Worm (Caenorhabditis elegans) whole organism, young adult: ENCODE results near the gene smc-6.

Source experiments
- B0336.3 ChIP-seq: fragments of 200-800 bp; sonication (Bioruptor generic); IDR thresholded peaks from 2 replicates; pipeline ENCODE4 v1.3.6; 2022; ENCODE audit warnings: missing genetic modification characterization, missing compliant biosample characterization
- C06A6.2 ChIP-seq: fragments of 200-800 bp; sonication (Bioruptor generic); conservative IDR thresholded peaks from 2 replicates; pipeline ENCODE4 v1.3.6; 2022; ENCODE audit warnings: missing genetic modification characterization, missing compliant biosample characterization
- F23B12.7 ChIP-seq: sonication (generic microtip); optimal IDR thresholded peaks from 2 replicates; lab custom pipeline; 2017; ENCODE audit warnings: missing genetic modification characterization, mild to moderate bottlenecking, missing compliant biosample characterization, antibody characterized with exemption, moderate library complexity; ENCODE audit not compliant: insufficient read depth
- F33H1.4 ChIP-seq: fragments of 200-800 bp; sonication (Bioruptor generic); IDR thresholded peaks from 2 replicates; pipeline ENCODE4 v1.3.6; 2022; ENCODE audit warnings: missing genetic modification reagents, missing genetic modification characterization, missing compliant biosample characterization
- Y79H2A.3 ChIP-seq: fragments of 200-800 bp; sonication (Bioruptor generic); conservative IDR thresholded peaks from 2 replicates; pipeline ENCODE4 v1.3.6; 2022; ENCODE audit warnings: missing genetic modification reagents, missing genetic modification characterization, missing compliant biosample characterization
- ZK185.1 ChIP-seq: sonication (generic microtip); optimal IDR thresholded peaks from 2 replicates; lab custom pipeline; 2016; ENCODE audit warnings: mild to moderate bottlenecking, missing genetic modification characterization, missing compliant biosample characterization; ENCODE audit not compliant: poor library complexity, severe bottlenecking
- akir-1 ChIP-seq: fragments of 200-800 bp; sonication (Bioruptor generic); optimal IDR thresholded peaks from 2 replicates; lab custom pipeline; 2018; ENCODE audit warnings: mild to moderate bottlenecking, missing genetic modification characterization, moderate library complexity, missing compliant biosample characterization
- aptf-3 ChIP-seq: fragments of 200-800 bp; sonication (Bioruptor generic); IDR thresholded peaks from 2 replicates; pipeline ENCODE4 v1.3.6; 2022; ENCODE audit warnings: missing genetic modification characterization, missing compliant biosample characterization
- attf-3 ChIP-seq: fragments of 200-800 bp; sonication (Bioruptor generic); conservative IDR thresholded peaks from 2 replicates; pipeline ENCODE4 v1.3.6; 2022; ENCODE audit warnings: missing genetic modification reagents, missing genetic modification characterization, missing compliant biosample characterization
- bed-1 ChIP-seq: fragments of 200-800 bp; sonication (Bioruptor generic); IDR thresholded peaks from 2 replicates; pipeline ENCODE4 v1.3.6; 2022; ENCODE audit warnings: missing genetic modification reagents, missing genetic modification characterization, missing compliant biosample characterization
- bed-2 ChIP-seq: fragments of 200-800 bp; sonication (Bioruptor generic); IDR thresholded peaks from 2 replicates; pipeline ENCODE4 v1.3.6; 2022; ENCODE audit warnings: missing genetic modification reagents, missing genetic modification characterization, missing compliant biosample characterization
- ccch-3 ChIP-seq: fragments of 200-800 bp; sonication (Bioruptor generic); optimal IDR thresholded peaks from 2 replicates; lab custom pipeline; 2018; ENCODE audit warnings: mild to moderate bottlenecking, missing genetic modification characterization, missing compliant biosample characterization
- cebp-2 ChIP-seq: fragments of 200-800 bp; sonication (Bioruptor generic); IDR thresholded peaks from 2 replicates; pipeline ENCODE4 v1.3.6; 2022; ENCODE audit warnings: missing genetic modification characterization, missing compliant biosample characterization
- ceh-100 ChIP-seq: fragments of 200-800 bp; sonication (Bioruptor generic); IDR thresholded peaks from 2 replicates; pipeline ENCODE4 v1.3.6; 2022; ENCODE audit warnings: missing genetic modification reagents, missing genetic modification characterization, missing compliant biosample characterization
- ceh-58 ChIP-seq: fragments of 200-800 bp; sonication (Bioruptor generic); IDR thresholded peaks from 2 replicates; pipeline ENCODE4 v1.3.6; 2022; ENCODE audit warnings: missing genetic modification characterization, missing compliant biosample characterization
- ceh-79 ChIP-seq: sonication (generic microtip); optimal IDR thresholded peaks from 2 replicates; lab custom pipeline; 2017; ENCODE audit warnings: mild to moderate bottlenecking, missing genetic modification characterization, missing compliant biosample characterization
- dpff-1 ChIP-seq: sonication (generic microtip); optimal IDR thresholded peaks from 2 replicates; lab custom pipeline; 2017; ENCODE audit warnings: mild to moderate bottlenecking, missing genetic modification characterization, missing compliant biosample characterization
- egl-18 ChIP-seq: fragments of 200-800 bp; sonication (Bioruptor generic); IDR thresholded peaks from 2 replicates; pipeline ENCODE4 v1.3.6; 2022; ENCODE audit warnings: missing genetic modification reagents, missing genetic modification characterization, missing compliant biosample characterization
- ets-4 ChIP-seq: fragments of 200-800 bp; sonication (Bioruptor generic); optimal IDR thresholded peaks from 2 replicates; lab custom pipeline; 2018; ENCODE audit warnings: mild to moderate bottlenecking, missing genetic modification characterization, missing compliant biosample characterization
- gei-17 ChIP-seq: fragments of 200-800 bp; sonication (Bioruptor generic); optimal IDR thresholded peaks from 2 replicates; lab custom pipeline; 2018; ENCODE audit warnings: mild to moderate bottlenecking, missing genetic modification characterization, missing compliant biosample characterization
- hlh-12 ChIP-seq: sonication (generic microtip); optimal IDR thresholded peaks from 2 replicates; lab custom pipeline; 2016; ENCODE audit warnings: missing genetic modification characterization, missing compliant biosample characterization
- hlh-26 ChIP-seq: fragments of 200-800 bp; sonication (Bioruptor generic); conservative IDR thresholded peaks from 2 replicates; pipeline ENCODE4 v1.3.6; 2022; ENCODE audit warnings: missing genetic modification reagents, missing genetic modification characterization, missing compliant biosample characterization
- hsf-1 ChIP-seq: fragments of 200-800 bp; sonication (Bioruptor generic); IDR thresholded peaks from 2 replicates; pipeline ENCODE4 v1.3.6; 2022; ENCODE audit warnings: missing genetic modification reagents, missing genetic modification characterization, missing compliant biosample characterization
- lag-1 ChIP-seq: fragments of 200-800 bp; sonication (Bioruptor generic); IDR thresholded peaks from 2 replicates; pipeline ENCODE4 v1.3.6; 2022; ENCODE audit warnings: missing genetic modification reagents, missing genetic modification characterization, missing compliant biosample characterization
- let-607 ChIP-seq, 2 experiments: fragments of 200-800 bp in 1 of 2; sonication (Bioruptor generic) in 1 of 2; sonication (generic microtip) in 1 of 2; optimal IDR thresholded peaks; 2 replicates each; lab custom pipeline; 2016 to 2018; ENCODE audit warnings: mild to moderate bottlenecking in 2 of 2, missing compliant biosample characterization in 2 of 2, missing genetic modification characterization in 2 of 2, moderate library complexity in 2 of 2, missing genotype in 1 of 2
- lin-40 ChIP-seq: sonication (generic microtip); optimal IDR thresholded peaks from 2 replicates; lab custom pipeline; 2016; ENCODE audit warnings: missing genetic modification characterization, mild to moderate bottlenecking, missing compliant biosample characterization, missing genotype, missing genetic modification reagents
- madf-6 ChIP-seq: fragments of 200-800 bp; sonication (Bioruptor generic); IDR thresholded peaks from 2 replicates; pipeline ENCODE4 v1.3.6; 2022; ENCODE audit warnings: missing genetic modification reagents, missing genetic modification characterization, missing compliant biosample characterization
- madf-8 ChIP-seq: fragments of 200-800 bp; sonication (Bioruptor generic); conservative IDR thresholded peaks from 2 replicates; pipeline ENCODE4 v1.3.6; 2022; ENCODE audit warnings: missing genetic modification reagents, missing genetic modification characterization, missing compliant biosample characterization
- mcd-1 ChIP-seq: fragments of 200-800 bp; sonication (Bioruptor generic); IDR thresholded peaks from 2 replicates; pipeline ENCODE4 v1.3.6; 2022; ENCODE audit warnings: missing genetic modification reagents, missing genetic modification characterization, missing compliant biosample characterization
- mel-28 ChIP-seq: sonication (generic microtip); optimal IDR thresholded peaks from 2 replicates; lab custom pipeline; 2016; ENCODE audit warnings: borderline replicate concordance, mild to moderate bottlenecking, missing genetic modification characterization, missing compliant biosample characterization
- mes-4 ChIP-seq: sonication (generic microtip); optimal IDR thresholded peaks from 2 replicates; lab custom pipeline; 2016; ENCODE audit warnings: missing genotype, missing genetic modification characterization, missing compliant biosample characterization
- mxl-1 ChIP-seq: sonication (generic microtip); optimal IDR thresholded peaks from 2 replicates; lab custom pipeline; 2016; ENCODE audit warnings: missing genetic modification characterization, missing compliant biosample characterization
- nhr-27 ChIP-seq: fragments of 200-800 bp; sonication (Bioruptor generic); optimal IDR thresholded peaks from 2 replicates; lab custom pipeline; 2018; ENCODE audit warnings: mild to moderate bottlenecking, missing genetic modification characterization, moderate library complexity, missing compliant biosample characterization
- nhr-90 ChIP-seq: sonication (generic microtip); optimal IDR thresholded peaks from 2 replicates; lab custom pipeline; 2016; ENCODE audit warnings: missing genotype, mild to moderate bottlenecking, missing genetic modification characterization, missing compliant biosample characterization
- pbrm-1 ChIP-seq: fragments of 200-800 bp; sonication (Bioruptor generic); IDR thresholded peaks from 2 replicates; pipeline ENCODE4 v1.3.6; 2022; ENCODE audit warnings: missing genetic modification reagents, missing genetic modification characterization, missing compliant biosample characterization
- pha-4 ChIP-seq: fragments of 150-350 bp; sonication (generic microtip); optimal IDR thresholded peaks from 2 replicates; lab custom pipeline; 2014; ENCODE audit warnings: missing biosample characterization, missing genetic modification reagents, missing genetic modification characterization
- rcor-1 ChIP-seq: fragments of 200-800 bp; sonication (Bioruptor generic); IDR thresholded peaks from 2 replicates; pipeline ENCODE4 v1.3.6; 2022; ENCODE audit warnings: missing genetic modification reagents, missing genetic modification characterization, missing compliant biosample characterization
- rpc-1 ChIP-seq, 2 experiments: fragments of 150-350 bp in 1 of 2; sonication (generic microtip) in 1 of 2; optimal IDR thresholded peaks; 2 replicates each; lab custom pipeline; 2014 to 2018; ENCODE audit warnings: missing biosample characterization in 1 of 2, missing genetic modification characterization in 1 of 2, missing genetic modification reagents in 1 of 2, missing genotype in 1 of 2
- snpc-4 ChIP-seq, 5 experiments: fragments of 150-350 bp in 1 of 5; sonication (generic microtip) in 4 of 5; optimal IDR thresholded peaks; 2 replicates each; lab custom pipeline; 2014 to 2018; ENCODE audit warnings: missing genetic modification characterization in 5 of 5, missing biosample characterization in 3 of 5, antibody characterized with exemption in 2 of 5, mild to moderate bottlenecking in 2 of 5, missing compliant biosample characterization in 2 of 5, missing genotype in 2 of 5, moderate library complexity in 2 of 5, missing genetic modification reagents in 1 of 5
- sptf-2 ChIP-seq: fragments of 200-800 bp; sonication (Bioruptor generic); optimal IDR thresholded peaks from 2 replicates; lab custom pipeline; 2018; ENCODE audit warnings: mild to moderate bottlenecking, missing genetic modification characterization, missing compliant biosample characterization
- xnd-1 ChIP-seq: sonication (generic microtip); optimal IDR thresholded peaks from 2 replicates; lab custom pipeline; 2016; ENCODE audit warnings: missing genotype, missing genetic modification reagents, missing genetic modification characterization, missing compliant biosample characterization
- zfh-2 ChIP-seq: fragments of 200-800 bp; sonication (Bioruptor generic); conservative IDR thresholded peaks from 2 replicates; pipeline ENCODE4 v1.3.6; 2022; ENCODE audit warnings: missing genetic modification reagents, missing genetic modification characterization, missing compliant biosample characterization
- ztf-18 ChIP-seq: sonication (generic microtip); optimal IDR thresholded peaks from 2 replicates; lab custom pipeline; 2016; ENCODE audit warnings: missing genotype, mild to moderate bottlenecking, missing genetic modification characterization, missing compliant biosample characterization
- ztf-25 ChIP-seq: fragments of 200-800 bp; sonication (Bioruptor generic); IDR thresholded peaks from 2 replicates; pipeline ENCODE4 v1.3.6; 2022; ENCODE audit warnings: missing genetic modification reagents, missing genetic modification characterization, missing compliant biosample characterization
- ztf-26 ChIP-seq: sonication (generic microtip); optimal IDR thresholded peaks from 2 replicates; lab custom pipeline; 2017; ENCODE audit warnings: missing genetic modification characterization, missing compliant biosample characterization
- ztf-28 ChIP-seq: fragments of 200-800 bp; sonication (Bioruptor generic); IDR thresholded peaks from 2 replicates; pipeline ENCODE4 v1.3.6; 2022; ENCODE audit warnings: missing genetic modification reagents, missing genetic modification characterization, missing compliant biosample characterization
- ztf-6 ChIP-seq: fragments of 200-800 bp; sonication (Bioruptor generic); IDR thresholded peaks from 2 replicates; pipeline ENCODE4 v1.3.6; 2022; ENCODE audit warnings: missing genetic modification reagents, missing genetic modification characterization, missing compliant biosample characterization

smc-6 gene

ce11 chrII:11547254-11547687, 31.2 kb upstream of the smc-6 start, which contains the start of gene F54D5.7 (continued):
- TF ChIP-seq rpc-1 (optimal IDR thresholded peaks at IDR 0.05; lab: Kevin White, UChicago) (no peak), rpc-1 (tag; optimal IDR thresholded peaks at IDR 0.05; lab: Kevin White, UChicago) (no peak), let-607 (tag; optimal IDR thresholded peaks at IDR 0.05; lab: Kevin White, UChicago) (peak in 1 of 2 experiments; percentile 26), hsf-1 (GFP tag; lab: Robert Waterston, UW) (peak; percentile 74), lin-40 (tag; lab: Kevin White, UChicago) (peak; percentile 21), egl-18 (no peak), C06A6.2 (GFP tag; lab: Robert Waterston, UW) (0 out of 2 replicates have a peak, but pooled peaks have one; percentile 51), gei-17 (GFP tag; lab: Kevin White, UChicago) (peak; percentile 49), madf-6 (GFP tag; lab: Robert Waterston, UW) (peak; percentile 57), ccch-3 (no peak), akir-1 (GFP tag; lab: Kevin White, UChicago) (no peak), B0336.3 (GFP tag; lab: Robert Waterston, UW) (peak; percentile 91), dpff-1 (peak; percentile 47), hlh-26 (no peak), sptf-2 (GFP tag; lab: Kevin White, UChicago) (no peak), pbrm-1 (peak; percentile 65; the same call in 1 of the 2 replicates), aptf-3 (GFP tag; lab: Robert Waterston, UW) (no peak), zfh-2 (GFP tag; lab: Robert Waterston, UW) (0 out of 2 replicates have a peak, but pooled peaks have one; percentile 9), rcor-1 (peak; percentile 74), nhr-27 (tag; lab: Kevin White, UChicago) (no peak), ceh-100 (GFP tag; lab: Robert Waterston, UW) (peak; percentile 49), nhr-90 (tag; lab: Kevin White, UChicago) (peak; percentile 34), ztf-28 (GFP tag; lab: Robert Waterston, UW) (no peak), ceh-79 (no peak), ZK185.1 (tag; lab: Kevin White, UChicago) (peak; percentile 44), F33H1.4 (GFP tag; lab: Robert Waterston, UW) (peak; percentile 40; the same call in 1 of the 2 replicates), bed-2 (GFP tag; lab: Robert Waterston, UW) (no peak), madf-8 (GFP tag; lab: Robert Waterston, UW) (no peak), F23B12.7 (tag; lab: Kevin White, UChicago) (peak; percentile 35), lag-1 (GFP tag; lab: Robert Waterston, UW) (no peak), xnd-1 (tag; lab: Kevin White, UChicago) (no peak), mes-4 (tag; lab: Kevin White, UChicago) (no peak), ceh-58 (peak; percentile 20; the same call in 1 of the 2 replicates), ets-4 (peak; percentile 96), hlh-12 (tag; lab: Kevin White, UChicago) (no peak), pha-4 (tag; lab: Kevin White, UChicago) (no peak), bed-1 (0 out of 2 replicates have a peak, but pooled peaks have one; percentile 39), cebp-2 (GFP tag; lab: Robert Waterston, UW) (peak; percentile 85), attf-3 (GFP tag; lab: Robert Waterston, UW) (0 out of 2 replicates have a peak, but pooled peaks have one; percentile 35), ztf-18 (tag; lab: Kevin White, UChicago) (peak; percentile 57), ztf-25 (no peak), mcd-1 (GFP tag; lab: Robert Waterston, UW) (peak; percentile 75), mel-28 (tag; lab: Kevin White, UChicago) (peak; percentile 26), snpc-4 (GFP tag; optimal IDR thresholded peaks at IDR 0.05; lab: Kevin White, UChicago) (no peak), snpc-4 (tag; optimal IDR thresholded peaks at IDR 0.05; lab: Kevin White, UChicago) (peak in 3 of 4 experiments; percentile 25 to 64 (median 51)), ztf-6 (GFP tag; lab: Robert Waterston, UW) (no peak), mxl-1 (tag; lab: Kevin White, UChicago) (peak; percentile 53), Y79H2A.3 (GFP tag; lab: Robert Waterston, UW) (no peak), ztf-26 (tag; lab: Kevin White, UChicago) (peak; percentile 73)
